Fruit fly (Drosophila melanogaster) whole organism, wandering third instar larva: ENCODE data around the gene Actn.

Experiments used
- Abd-B ChIP-seq: fragments of >200 bp; optimal IDR thresholded peaks from 2 replicates; lab custom pipeline; 2017; ENCODE audit warnings: missing biosample characterization, missing genetic modification characterization
- CG32264 ChIP-seq: fragments of 200-800 bp; sonication (Bioruptor generic); optimal IDR thresholded peaks from 2 replicates; lab custom pipeline; 2016; ENCODE audit warnings: missing biosample characterization, missing genetic modification characterization
- CG9705 ChIP-seq: fragments of 200-800 bp; sonication (Bioruptor generic); optimal IDR thresholded peaks from 2 replicates; lab custom pipeline; 2018; ENCODE audit warnings: missing biosample characterization, mild to moderate bottlenecking, missing genetic modification characterization
- CrebA ChIP-seq: fragments of 200-800 bp; sonication (Bioruptor generic); optimal IDR thresholded peaks from 2 replicates; lab custom pipeline; 2016; ENCODE audit warnings: missing biosample characterization, mild to moderate bottlenecking, missing genetic modification characterization, borderline replicate concordance
- Dfd ChIP-seq: fragments of >200 bp; optimal IDR thresholded peaks from 2 replicates; lab custom pipeline; 2017; ENCODE audit warnings: missing biosample characterization, missing genetic modification characterization
- Dif ChIP-seq: fragments of 200-275, 200-300 bp; sonication (Bioruptor generic); optimal IDR thresholded peaks from 2 replicates; lab custom pipeline; 2018; ENCODE audit warnings: missing biosample characterization, missing genetic modification characterization; ENCODE audit not compliant: partially characterized antibody
- GATAd ChIP-seq: sonication (Bioruptor generic); optimal IDR thresholded peaks from 2 replicates; lab custom pipeline; 2016; ENCODE audit warnings: missing biosample characterization, missing genetic modification characterization
- HLH106 ChIP-seq: fragments of 200-800 bp; optimal IDR thresholded peaks from 3 replicates; lab custom pipeline; 2019; ENCODE audit warnings: missing biosample characterization, mild to moderate bottlenecking, missing genetic modification characterization, moderate library complexity
- Hnf4 ChIP-seq: fragments of 200-800 bp; sonication (Bioruptor generic); optimal IDR thresholded peaks from 2 replicates; lab custom pipeline; 2016; ENCODE audit warnings: missing biosample characterization, mild to moderate bottlenecking, missing genetic modification characterization
- Hr78 ChIP-seq: fragments of >200 bp; optimal IDR thresholded peaks from 2 replicates; lab custom pipeline; 2017; ENCODE audit warnings: missing biosample characterization, missing genetic modification characterization
- Hr83 ChIP-seq: fragments of 200-300 bp; sonication (Bioruptor generic); optimal IDR thresholded peaks from 2 replicates; lab custom pipeline; 2016; ENCODE audit warnings: missing biosample characterization, mild to moderate bottlenecking, missing genetic modification characterization, moderate library complexity; ENCODE audit not compliant: poor library complexity, severe bottlenecking
- Jra ChIP-seq: sonication (Bioruptor generic); optimal IDR thresholded peaks from 2 replicates; lab custom pipeline; 2016; ENCODE audit warnings: missing biosample characterization, missing genetic modification characterization
- Mio ChIP-seq: sonication (Bioruptor generic); optimal IDR thresholded peaks from 2 replicates; lab custom pipeline; 2016; ENCODE audit warnings: missing biosample characterization, missing genetic modification characterization
- Myc ChIP-seq: fragments of >200 bp; optimal IDR thresholded peaks from 2 replicates; lab custom pipeline; 2017
- N ChIP-seq: fragments of >200 bp; optimal IDR thresholded peaks from 2 replicates; lab custom pipeline; 2018; ENCODE audit warnings: missing biosample characterization, missing external identifiers, missing genetic modification characterization
- OdsH ChIP-seq: fragments of 200-800 bp; sonication (Bioruptor generic); optimal IDR thresholded peaks from 2 replicates; lab custom pipeline; 2016; ENCODE audit warnings: missing biosample characterization, mild to moderate bottlenecking, missing genetic modification characterization
- Rel ChIP-seq, 2 experiments: fragments of 200-800 bp; sonication (Bioruptor generic) in 1 of 2; optimal IDR thresholded peaks; 2 replicates in 1 of 2; 3 replicates in 1 of 2; lab custom pipeline; 2016 to 2019; ENCODE audit warnings: mild to moderate bottlenecking in 2 of 2, missing biosample characterization in 2 of 2, missing genetic modification characterization in 2 of 2, moderate library complexity in 1 of 2
- Sp1 ChIP-seq: fragments of 200-800 bp; sonication (Bioruptor generic); optimal IDR thresholded peaks from 3 replicates; lab custom pipeline; 2019; ENCODE audit warnings: missing biosample characterization, mild to moderate bottlenecking, missing genetic modification characterization, moderate library complexity
- Vsx2 ChIP-seq: fragments of 200-300, 225-300 bp; sonication (Bioruptor generic); optimal IDR thresholded peaks from 2 replicates; lab custom pipeline; 2018; ENCODE audit warnings: missing biosample characterization, missing genetic modification characterization; ENCODE audit not compliant: partially characterized antibody
- br ChIP-seq: fragments of 200-800 bp; sonication (Bioruptor generic); optimal IDR thresholded peaks from 2 replicates; lab custom pipeline; 2016; ENCODE audit warnings: missing biosample characterization, missing genetic modification characterization
- brk ChIP-seq: fragments of 200-800 bp; sonication (Bioruptor generic); optimal IDR thresholded peaks from 2 replicates; lab custom pipeline; 2016; ENCODE audit warnings: missing biosample characterization, mild to moderate bottlenecking, missing genetic modification characterization
- dl ChIP-seq, 2 experiments: fragments of 175-275, 200-275 bp in 1 of 2; fragments of 200-275 bp in 1 of 2; sonication (Bioruptor generic); optimal IDR thresholded peaks; lab custom pipeline; 2018; ENCODE audit warnings: mild to moderate bottlenecking in 2 of 2, missing biosample characterization in 2 of 2, missing genetic modification characterization in 2 of 2, moderate library complexity in 2 of 2; ENCODE audit not compliant: partially characterized antibody in 2 of 2, insufficient read depth in 1 of 2
- dmrt93B ChIP-seq: fragments of 200-800 bp; sonication (Bioruptor generic); optimal IDR thresholded peaks from 2 replicates; lab custom pipeline; 2018; ENCODE audit warnings: missing biosample characterization, mild to moderate bottlenecking, missing genetic modification characterization
- dsf ChIP-seq: sonication (Bioruptor generic); optimal IDR thresholded peaks from 2 replicates; lab custom pipeline; 2016; ENCODE audit warnings: missing biosample characterization, missing genetic modification characterization, borderline replicate concordance
- ey ChIP-seq: fragments of 200-800 bp; sonication (Bioruptor generic); optimal IDR thresholded peaks from 2 replicates; lab custom pipeline; 2016; ENCODE audit warnings: missing biosample characterization, missing genetic modification characterization
- foxo ChIP-seq, 2 experiments: fragments of 200-800 bp; sonication (Bioruptor generic); optimal IDR thresholded peaks; 2 replicates in 1 of 2; 3 replicates in 1 of 2; lab custom pipeline; 2016 to 2017; ENCODE audit warnings: missing biosample characterization in 2 of 2, missing genetic modification characterization in 2 of 2
- fru ChIP-seq: fragments of 200-800 bp; sonication (Bioruptor generic); optimal IDR thresholded peaks from 3 replicates; lab custom pipeline; 2016; ENCODE audit warnings: missing biosample characterization, mild to moderate bottlenecking, missing genetic modification characterization
- h ChIP-seq: fragments of 200-800 bp; sonication (Bioruptor generic); optimal IDR thresholded peaks from 3 replicates; lab custom pipeline; 2016; ENCODE audit warnings: missing biosample characterization, mild to moderate bottlenecking, missing genetic modification characterization
- jim ChIP-seq: fragments of 175-275, 200-325 bp; sonication (Bioruptor generic); optimal IDR thresholded peaks from 2 replicates; lab custom pipeline; 2016; ENCODE audit warnings: missing biosample characterization, mild to moderate bottlenecking, missing genetic modification characterization
- lola ChIP-seq: fragments of >200 bp; optimal IDR thresholded peaks from 2 replicates; lab custom pipeline; 2017; ENCODE audit warnings: missing biosample characterization, missing genetic modification characterization
- pan ChIP-seq: fragments of >200 bp; optimal IDR thresholded peaks from 2 replicates; lab custom pipeline; 2017
- psq ChIP-seq: fragments of 200-800 bp; sonication (Bioruptor generic); optimal IDR thresholded peaks from 3 replicates; lab custom pipeline; 2017; ENCODE audit warnings: missing biosample characterization, mild to moderate bottlenecking, missing genetic modification characterization, moderate library complexity
- rgr ChIP-seq: fragments of 200-800 bp; sonication (Bioruptor generic); optimal IDR thresholded peaks from 3 replicates; lab custom pipeline; 2016; ENCODE audit warnings: missing biosample characterization, mild to moderate bottlenecking, missing genetic modification characterization
- sage ChIP-seq: fragments of 200-800 bp; sonication (Bioruptor generic); optimal IDR thresholded peaks from 2 replicates; lab custom pipeline; 2016; ENCODE audit warnings: missing biosample characterization, mild to moderate bottlenecking, missing genetic modification characterization
- sv ChIP-seq: fragments of 200-800 bp; sonication (Bioruptor generic); optimal IDR thresholded peaks from 3 replicates; lab custom pipeline; 2016; ENCODE audit warnings: missing biosample characterization, missing genetic modification characterization
- tai ChIP-seq: sonication (Bioruptor generic); optimal IDR thresholded peaks from 2 replicates; lab custom pipeline; 2016; ENCODE audit warnings: missing biosample characterization, missing genetic modification characterization
- usp ChIP-seq: fragments of >200 bp; optimal IDR thresholded peaks from 2 replicates; lab custom pipeline; 2017; ENCODE audit warnings: missing biosample characterization, missing genetic modification characterization
- woc ChIP-seq: sonication (Bioruptor generic); optimal IDR thresholded peaks from 2 replicates; lab custom pipeline; 2016; ENCODE audit warnings: missing biosample characterization, mild to moderate bottlenecking, missing genetic modification characterization

The Actn gene

DNA sequence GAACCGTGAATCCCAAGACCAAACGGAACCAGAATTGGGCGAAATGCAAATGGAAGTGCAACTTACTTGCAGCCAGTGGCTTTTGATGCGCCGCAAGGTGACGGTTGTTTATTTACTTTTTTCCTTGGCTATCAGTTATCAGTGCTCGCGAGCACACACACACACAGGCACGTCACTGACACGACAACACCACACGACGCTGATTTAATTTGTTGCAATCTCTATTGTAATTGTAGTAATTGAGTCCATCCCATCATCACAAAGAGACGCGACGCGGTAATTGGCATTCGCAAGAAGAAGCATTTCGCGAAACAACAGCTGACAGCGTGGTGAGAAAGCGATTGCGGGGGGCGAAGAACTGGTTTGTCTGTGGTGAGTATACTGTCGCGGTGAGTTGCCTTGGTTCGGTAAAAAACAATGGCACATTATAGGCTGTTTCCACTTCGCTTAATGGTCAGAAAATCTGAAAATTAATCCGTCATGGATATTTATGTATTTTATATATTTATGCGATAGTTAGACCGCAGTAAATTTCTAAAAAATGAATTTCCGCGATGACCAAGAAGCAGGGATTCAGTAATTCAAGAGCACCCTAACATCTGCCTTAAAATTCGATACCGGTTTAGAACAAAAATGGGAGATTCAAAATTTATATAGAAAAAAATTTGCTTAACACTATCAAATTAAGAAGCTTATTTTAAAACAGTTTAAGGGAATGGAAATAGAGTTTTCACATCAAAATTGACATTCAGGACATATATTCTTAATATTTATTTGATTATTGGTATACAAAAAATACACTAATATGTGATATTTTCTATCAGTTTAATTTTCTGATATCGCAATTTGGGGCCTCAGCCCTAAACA lies at the start of gene Actn, which contains the start of gene usp:
TSS of gene Actn (minus strand) at position 331 of the 867 bp plus-strand sequence.
TSS of gene usp (minus strand) at position 331 of the 867 bp plus-strand sequence.
- TF ChIP-seq lola (GFP tag; lab: Kevin White, UChicago) = no peak
- TF ChIP-seq OdsH (GFP tag; lab: Kevin White, UChicago) = no peak
- TF ChIP-seq usp (GFP tag; lab: Kevin White, UChicago) = no peak
- no peak for TF ChIP-seq Hr83 (GFP tag; lab: Kevin White, UChicago)
- peak; percentile 70 for TF ChIP-seq Myc (lab: Kevin White, UChicago)
- TF ChIP-seq dsf (GFP tag; lab: Kevin White, UChicago) = no peak
- no peak for TF ChIP-seq brk (GFP tag; lab: Kevin White, UChicago)
- TF ChIP-seq dmrt93B (GFP tag; lab: Kevin White, UChicago) = no peak
- TF ChIP-seq Abd-B (GFP tag; lab: Kevin White, UChicago) = peak; percentile 40
- no peak for TF ChIP-seq Dfd (GFP tag; lab: Kevin White, UChicago)
- no peak for TF ChIP-seq CrebA (GFP tag; lab: Kevin White, UChicago)
- TF ChIP-seq CG9705 = no peak
- TF ChIP-seq rgr (GFP tag; lab: Kevin White, UChicago) = no peak
- TF ChIP-seq foxo (GFP tag; optimal IDR thresholded peaks at IDR 0.05; lab: Kevin White, UChicago) = peak in 1 of 2 experiments; percentile 38
- TF ChIP-seq psq (GFP tag; lab: Kevin White, UChicago) = no peak
- TF ChIP-seq Hnf4 (GFP tag; lab: Kevin White, UChicago) = no peak
- no peak for TF ChIP-seq Dif (GFP tag; lab: Kevin White, UChicago)
- TF ChIP-seq sage = peak; percentile 28
- no peak for TF ChIP-seq dl (GFP tag; optimal IDR thresholded peaks at IDR 0.05; lab: Kevin White, UChicago; ENCODE audit: insufficient read depth in 1 of 2, partially characterized antibody in 2 of 2)
- peak; percentile 75 for TF ChIP-seq Hr78 (GFP tag; lab: Kevin White, UChicago)
- TF ChIP-seq jim = no peak
- TF ChIP-seq N (GFP tag; lab: Kevin White, UChicago) = peak; percentile 98
- no peak for TF ChIP-seq sv (GFP tag; lab: Kevin White, UChicago)
- TF ChIP-seq GATAd = no peak
- TF ChIP-seq fru (GFP tag; lab: Kevin White, UChicago) = no peak
- no peak for TF ChIP-seq Vsx2 (GFP tag; lab: Kevin White, UChicago)
- TF ChIP-seq woc (GFP tag; lab: Kevin White, UChicago) = peak; percentile 55
- TF ChIP-seq Rel (GFP tag; optimal IDR thresholded peaks at IDR 0.05; lab: Kevin White, UChicago) = no peak
- TF ChIP-seq Rel (tag; optimal IDR thresholded peaks at IDR 0.05; lab: Kevin White, UChicago) = peak; percentile 44
- TF ChIP-seq tai (GFP tag; lab: Kevin White, UChicago) = no peak
- TF ChIP-seq HLH106 (tag; lab: Kevin White, UChicago) = peak; percentile 46
- TF ChIP-seq Jra (GFP tag; lab: Kevin White, UChicago) = no peak
- peak; percentile 52 for TF ChIP-seq h (GFP tag; lab: Kevin White, UChicago)
- peak; percentile 24 for TF ChIP-seq br (GFP tag; lab: Kevin White, UChicago)
- peak; percentile 42 for TF ChIP-seq Sp1 (GFP tag; lab: Kevin White, UChicago)
- no peak for TF ChIP-seq CG32264 (GFP tag; lab: Kevin White, UChicago)
- TF ChIP-seq ey (GFP tag; lab: Kevin White, UChicago) = no peak
- no peak for TF ChIP-seq pan (lab: Kevin White, UChicago)
- TF ChIP-seq Mio = no peak

DNA sequence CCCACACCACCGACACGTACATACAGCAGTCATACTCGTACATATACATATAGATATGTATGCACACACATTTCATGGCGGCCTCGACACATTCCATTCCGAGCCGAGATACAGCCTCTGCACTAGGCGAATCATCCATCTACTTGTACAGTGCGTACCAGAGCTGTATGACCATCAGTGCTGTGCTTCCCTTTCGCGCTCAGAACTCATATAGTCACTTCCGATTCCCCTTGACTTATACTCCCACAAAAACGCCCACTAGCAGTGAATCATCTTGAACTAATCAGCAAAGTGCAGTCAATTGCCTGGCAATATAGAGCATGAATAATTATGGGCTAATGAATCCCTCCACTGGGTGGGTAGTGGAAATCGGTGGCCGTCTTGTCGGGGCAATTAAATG lies 47.7 kb upstream of the Actn start:
- no peak for TF ChIP-seq Myc (lab: Kevin White, UChicago)
- TF ChIP-seq OdsH (GFP tag; lab: Kevin White, UChicago) = no peak
- no peak for TF ChIP-seq sage
- no peak for TF ChIP-seq Dif (GFP tag; lab: Kevin White, UChicago)
- TF ChIP-seq ey (GFP tag; lab: Kevin White, UChicago) = no peak
- no peak for TF ChIP-seq usp (GFP tag; lab: Kevin White, UChicago)
- TF ChIP-seq HLH106 (tag; lab: Kevin White, UChicago) = no peak
- no peak for TF ChIP-seq CG32264 (GFP tag; lab: Kevin White, UChicago)
- TF ChIP-seq sv (GFP tag; lab: Kevin White, UChicago) = no peak
- no peak for TF ChIP-seq GATAd
- TF ChIP-seq N (GFP tag; lab: Kevin White, UChicago) = no peak
- TF ChIP-seq lola (GFP tag; lab: Kevin White, UChicago) = no peak
- TF ChIP-seq dmrt93B (GFP tag; lab: Kevin White, UChicago) = no peak
- TF ChIP-seq dl (GFP tag; optimal IDR thresholded peaks at IDR 0.05; lab: Kevin White, UChicago; ENCODE audit: insufficient read depth in 1 of 2, partially characterized antibody in 2 of 2) = no peak
- no peak for TF ChIP-seq dsf (GFP tag; lab: Kevin White, UChicago)
- TF ChIP-seq Dfd (GFP tag; lab: Kevin White, UChicago) = no peak
- TF ChIP-seq brk (GFP tag; lab: Kevin White, UChicago) = no peak
- no peak for TF ChIP-seq jim
- TF ChIP-seq Mio = no peak
